Worm (Caenorhabditis elegans): ENCODE data around the gene ilcr-2.

Gene ilcr-2

DNA sequence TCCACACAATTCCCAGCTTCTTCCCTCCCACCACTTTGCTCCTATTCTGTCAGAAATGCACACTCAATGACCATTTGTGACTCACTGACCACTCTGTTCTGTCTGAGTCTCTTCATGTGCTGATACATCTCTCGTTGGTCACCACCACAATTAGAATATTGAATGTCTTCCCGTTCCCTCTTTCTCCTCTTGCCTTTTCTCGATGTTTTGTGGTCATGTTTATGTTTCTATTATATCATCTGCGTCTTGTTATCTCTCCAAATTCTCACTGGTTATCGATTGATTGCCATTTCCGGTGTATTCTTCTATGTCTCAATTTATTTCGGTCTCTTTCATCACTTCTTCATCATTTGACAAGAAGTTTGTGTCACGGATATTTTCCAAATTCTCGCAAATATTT, 14.1 kb upstream of the ilcr-2 start:
- TF ChIP-seq fos-1 (tag; optimal IDR thresholded peaks at IDR 0.05) (peak; percentile 44), alr-1 (tag; optimal IDR thresholded peaks at IDR 0.05) (no peak), F13H6.1 (tag; optimal IDR thresholded peaks at IDR 0.05) (peak; percentile 46), zag-1 (tag; optimal IDR thresholded peaks at IDR 0.05) (no peak)

DNA sequence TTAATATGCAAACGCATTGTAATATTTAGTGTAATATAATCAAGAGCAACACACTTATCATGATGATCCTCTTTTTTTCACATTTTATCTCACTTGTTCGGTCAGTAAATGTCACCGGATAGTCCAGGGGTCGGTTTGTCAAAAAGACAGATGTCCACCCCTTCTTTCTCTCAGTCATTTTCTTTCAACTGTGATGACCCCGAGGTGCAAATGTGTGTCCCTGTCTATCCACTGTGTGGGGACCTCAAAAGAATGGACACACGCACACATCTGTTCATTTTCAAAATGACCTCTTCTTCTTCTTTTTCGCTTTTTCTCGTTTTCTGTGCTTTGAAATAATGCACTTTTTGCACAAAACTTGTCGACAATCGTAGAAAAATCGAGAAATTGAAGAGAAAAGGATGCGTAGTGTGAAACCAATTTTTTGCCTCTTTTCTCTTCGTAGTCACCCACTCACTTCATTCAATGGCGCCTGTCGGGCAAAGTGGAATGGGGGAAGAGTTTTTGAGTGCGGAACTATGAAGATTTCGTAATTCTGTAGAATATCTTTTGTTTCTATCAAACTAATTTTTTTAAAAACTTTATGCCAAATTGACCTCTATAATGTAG, 11.2 kb upstream of the ilcr-2 start:
- TF ChIP-seq aly-2 (tag; optimal IDR thresholded peaks at IDR 0.05) (no peak), nhr-129 (tag; optimal IDR thresholded peaks at IDR 0.05) (peak; percentile 43), mdl-1 (tag; optimal IDR thresholded peaks at IDR 0.05) (no peak), nhr-21 (tag; optimal IDR thresholded peaks at IDR 0.05) (no peak), fos-1 (tag; optimal IDR thresholded peaks at IDR 0.05) (no peak), nhr-10 (tag; optimal IDR thresholded peaks at IDR 0.05) (no peak), snpc-4 (tag; optimal IDR thresholded peaks at IDR 0.05) (no peak), unc-62 (GFP tag; optimal IDR thresholded peaks at IDR 0.05) (no peak), unc-39 (tag; optimal IDR thresholded peaks at IDR 0.05) (no peak), zag-1 (tag; optimal IDR thresholded peaks at IDR 0.05) (peak; percentile 32), lsy-2 (tag; optimal IDR thresholded peaks at IDR 0.05) (peak in 1 of 2 experiments; percentile 46), peb-1 (tag; optimal IDR thresholded peaks at IDR 0.05) (no peak), dmd-4 (tag; optimal IDR thresholded peaks at IDR 0.05) (no peak), unc-55 (GFP tag; optimal IDR thresholded peaks at IDR 0.05) (peak; percentile 41), ztf-4 (tag; optimal IDR thresholded peaks at IDR 0.05) (no peak), sem-4 (tag; optimal IDR thresholded peaks at IDR 0.05) (peak; percentile 49), sma-9 (GFP tag; optimal IDR thresholded peaks at IDR 0.05) (no peak), sma-9 (tag; optimal IDR thresholded peaks at IDR 0.05) (no peak), egl-27 (tag; optimal IDR thresholded peaks at IDR 0.05) (no peak), gmeb-1 (tag; optimal IDR thresholded peaks at IDR 0.05) (no peak), ama-1 (optimal IDR thresholded peaks at IDR 0.05) (no peak), ztf-11 (tag; optimal IDR thresholded peaks at IDR 0.05) (no peak), mbf-1 (tag; optimal IDR thresholded peaks at IDR 0.05) (no peak), mab-5 (tag; optimal IDR thresholded peaks at IDR 0.05) (no peak), elt-3 (tag; optimal IDR thresholded peaks at IDR 0.05) (no peak), sma-3 (GFP tag; optimal IDR thresholded peaks at IDR 0.05) (no peak), nhr-237 (tag; optimal IDR thresholded peaks at IDR 0.05) (no peak), nhr-6 (tag; optimal IDR thresholded peaks at IDR 0.05) (no peak), C34F6.9 (tag; optimal IDR thresholded peaks at IDR 0.05) (peak; percentile 23), nhr-25 (tag; optimal IDR thresholded peaks at IDR 0.05) (no peak), nhr-77 (tag; optimal IDR thresholded peaks at IDR 0.05) (no peak), crh-2 (tag; optimal IDR thresholded peaks at IDR 0.05) (no peak), F13H6.1 (tag; optimal IDR thresholded peaks at IDR 0.05) (peak; percentile 44), elt-1 (tag; optimal IDR thresholded peaks at IDR 0.05) (no peak), R02D3.7 (tag; optimal IDR thresholded peaks at IDR 0.05) (no peak), ceh-16 (tag; optimal IDR thresholded peaks at IDR 0.05) (no peak)

DNA sequence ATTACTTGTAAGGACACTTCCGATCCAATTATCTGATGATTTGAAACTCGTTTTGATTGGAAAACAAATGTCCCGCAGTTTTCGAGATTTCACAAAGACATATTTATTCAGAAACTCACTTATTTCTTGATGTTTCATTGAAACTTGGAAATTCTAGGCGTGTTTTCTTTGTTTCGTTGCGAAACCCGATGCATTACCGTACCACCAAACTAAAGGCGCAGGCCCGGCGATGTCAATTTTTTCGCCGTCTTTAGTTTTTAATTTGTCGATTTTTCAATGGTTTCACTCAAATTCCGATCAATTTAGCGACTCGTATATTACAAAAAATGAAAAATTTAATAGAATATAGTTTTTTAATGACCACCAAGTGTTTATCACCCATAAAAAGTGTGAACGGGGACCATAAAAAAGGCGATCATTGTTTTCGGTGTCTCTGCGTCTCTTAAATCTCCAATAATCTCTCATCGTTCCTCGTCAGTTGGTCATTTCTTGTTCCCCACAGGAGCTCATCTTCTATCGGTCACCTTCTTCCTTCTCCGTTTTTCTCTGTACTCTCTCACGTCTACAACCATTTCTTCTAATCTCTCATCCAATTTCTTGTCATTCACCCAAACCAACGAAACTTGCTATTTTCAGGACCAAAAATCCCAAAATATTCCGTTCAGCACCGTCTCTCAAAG, 9.2 kb upstream of the ilcr-2 start, which contains the start of gene clr-1:
Gene clr-1 (plus strand): TSS at position 630 of the 680 bp plus-strand sequence.
- TF ChIP-seq F13H6.1 (tag; optimal IDR thresholded peaks at IDR 0.05) (peak; percentile 13), nhr-25 (tag; optimal IDR thresholded peaks at IDR 0.05) (no peak)

DNA sequence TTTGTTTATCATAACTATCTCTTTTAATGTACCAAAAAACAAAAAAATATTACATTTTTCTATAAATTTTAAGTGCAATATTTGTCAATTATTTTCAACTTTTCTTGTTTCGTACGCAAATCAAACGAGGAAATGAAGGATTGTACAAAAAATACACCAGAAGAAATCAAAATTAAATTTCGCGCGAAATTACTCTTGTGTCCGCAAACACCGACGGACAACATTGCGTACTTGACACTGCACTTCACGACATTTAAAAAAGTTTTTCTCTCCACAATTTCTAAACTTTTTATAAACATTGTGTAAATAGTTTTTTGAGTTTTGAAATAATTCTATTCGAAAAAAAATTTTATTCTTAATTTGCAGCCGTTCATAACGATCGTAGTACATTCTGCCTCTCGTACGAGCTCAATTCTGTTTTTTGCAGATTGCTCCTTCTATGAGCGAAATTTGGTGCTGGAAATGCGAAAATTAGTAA, 1.1 kb upstream of the ilcr-2 start, which contains the start of gene mrps-16:
Gene mrps-16 (plus strand): TSS at position 428 of the 478 bp plus-strand sequence.
- no peak for TF ChIP-seq ztf-4 (tag; optimal IDR thresholded peaks at IDR 0.05)
- peak; percentile 53 for TF ChIP-seq nhr-129 (tag; optimal IDR thresholded peaks at IDR 0.05)
- TF ChIP-seq F13H6.1 (tag; optimal IDR thresholded peaks at IDR 0.05) = peak; percentile 41
- no peak for TF ChIP-seq ztf-11 (tag; optimal IDR thresholded peaks at IDR 0.05)
- TF ChIP-seq gmeb-1 (tag; optimal IDR thresholded peaks at IDR 0.05) = peak; percentile 96
- no peak for TF ChIP-seq skn-1 (tag; optimal IDR thresholded peaks at IDR 0.05)
- no peak for TF ChIP-seq alr-1 (tag; optimal IDR thresholded peaks at IDR 0.05)
- no peak for TF ChIP-seq nhr-11 (tag; optimal IDR thresholded peaks at IDR 0.05)
- TF ChIP-seq nhr-12 (tag; optimal IDR thresholded peaks at IDR 0.05) = no peak
- no peak for TF ChIP-seq dmd-4 (tag; optimal IDR thresholded peaks at IDR 0.05)
- TF ChIP-seq Y55F3AM.14 (GFP tag; optimal IDR thresholded peaks at IDR 0.05) = no peak
- TF ChIP-seq R02D3.7 (tag; optimal IDR thresholded peaks at IDR 0.05) = no peak
- no peak for TF ChIP-seq nhr-77 (tag; optimal IDR thresholded peaks at IDR 0.05)
- peak; percentile 41 for TF ChIP-seq nhr-21 (tag; optimal IDR thresholded peaks at IDR 0.05)
- no peak for TF ChIP-seq nhr-25 (tag; optimal IDR thresholded peaks at IDR 0.05)
- no peak for TF ChIP-seq ztf-1 (GFP tag; conservative IDR thresholded peaks at IDR 0.05)
- no peak for TF ChIP-seq nhr-10 (tag; optimal IDR thresholded peaks at IDR 0.05)
- TF ChIP-seq egl-27 (tag; optimal IDR thresholded peaks at IDR 0.05) = no peak
- TF ChIP-seq ceh-16 (tag; optimal IDR thresholded peaks at IDR 0.05) = no peak
- TF ChIP-seq crh-2 (tag; optimal IDR thresholded peaks at IDR 0.05) = peak; percentile 34
- TF ChIP-seq C34F6.9 (tag; optimal IDR thresholded peaks at IDR 0.05) = peak; percentile 64
- no peak for TF ChIP-seq ceh-82 (tag; optimal IDR thresholded peaks at IDR 0.05)
- TF ChIP-seq sma-9 (GFP tag; optimal IDR thresholded peaks at IDR 0.05) = peak; percentile 75
- no peak for TF ChIP-seq sma-9 (tag; optimal IDR thresholded peaks at IDR 0.05)
- peak; percentile 72 for TF ChIP-seq unc-55 (GFP tag; optimal IDR thresholded peaks at IDR 0.05)
- TF ChIP-seq mdl-1 (tag; optimal IDR thresholded peaks at IDR 0.05) = no peak
- peak; percentile 65 for TF ChIP-seq snpc-4 (tag; optimal IDR thresholded peaks at IDR 0.05)
- no peak for TF ChIP-seq sem-4 (tag; optimal IDR thresholded peaks at IDR 0.05)
- no peak for TF ChIP-seq zag-1 (tag; optimal IDR thresholded peaks at IDR 0.05)
- TF ChIP-seq elt-1 (tag; optimal IDR thresholded peaks at IDR 0.05) = no peak
- TF ChIP-seq ama-1 (optimal IDR thresholded peaks at IDR 0.05) = peak; percentile 3
- peak; percentile 39 for TF ChIP-seq lin-13 (GFP tag; optimal IDR thresholded peaks at IDR 0.05)
